Worm (Caenorhabditis elegans) whole organism, L4 larva: Measurements from ENCODE around the gene cpf-1.

Experiments used
- F49E8.2 ChIP-seq: sonication (generic microtip); optimal IDR thresholded peaks from 2 replicates; lab custom pipeline; 2016; ENCODE audit warnings: missing compliant biosample characterization, mild to moderate bottlenecking, missing genetic modification characterization, borderline replicate concordance
- egl-27 ChIP-seq: sonication (generic microtip); optimal IDR thresholded peaks from 3 replicates; lab custom pipeline; 2017; ENCODE audit warnings: missing biosample characterization, missing genetic modification reagents, missing genetic modification characterization
- lim-7 ChIP-seq: fragments of 200-800 bp; sonication (Bioruptor generic); IDR thresholded peaks from 2 replicates; pipeline ENCODE4 v1.3.6; 2022; ENCODE audit warnings: missing genetic modification characterization, missing compliant biosample characterization
- mdl-1 ChIP-seq, 2 experiments: fragments of 150-350 bp in 1 of 2; sonication (generic microtip) in 1 of 2; optimal IDR thresholded peaks; 2 replicates each; lab custom pipeline; 2014 to 2017; ENCODE audit warnings: missing biosample characterization in 2 of 2, missing genetic modification characterization in 2 of 2
- nhr-111 ChIP-seq: fragments of 200-800 bp; sonication (Bioruptor generic); optimal IDR thresholded peaks from 2 replicates; lab custom pipeline; 2018; ENCODE audit warnings: mild to moderate bottlenecking, missing genetic modification characterization, missing compliant biosample characterization
- nhr-76 ChIP-seq: fragments of 150-350 bp; optimal IDR thresholded peaks from 2 replicates; lab custom pipeline; 2014; ENCODE audit warnings: missing biosample characterization, missing genetic modification characterization
- nhr-77 ChIP-seq: fragments of 150-350 bp; optimal IDR thresholded peaks from 2 replicates; lab custom pipeline; 2014; ENCODE audit warnings: missing biosample characterization, missing genetic modification characterization
- set-16 ChIP-seq: fragments of 200-800 bp; sonication (Bioruptor generic); IDR thresholded peaks from 2 replicates; pipeline ENCODE4 v1.3.6; 2022; ENCODE audit warnings: missing genetic modification reagents, missing genetic modification characterization, missing compliant biosample characterization
- unc-62 ChIP-seq, 3 experiments: fragments of 150-350 bp in 1 of 3; sonication (generic microtip); optimal IDR thresholded peaks in 2 of 3; peaks in 1 of 3; 1 replicate in 1 of 3; 2 replicates in 2 of 3; lab custom pipeline; 2014 to 2017; ENCODE audit warnings: missing biosample characterization in 3 of 3, missing genetic modification characterization in 3 of 3, missing genetic modification reagents in 3 of 3, missing genotype in 1 of 3

- TF ChIP-seq unc-62 (GFP tag; optimal IDR thresholded peaks at IDR 0.05 in 1 of 2; lab: Kevin White, UChicago), result no peak
- no peak for TF ChIP-seq unc-62 (tag; optimal IDR thresholded peaks at IDR 0.05; lab: Kevin White, UChicago)
- TF ChIP-seq mdl-1 (tag; optimal IDR thresholded peaks at IDR 0.05; lab: Kevin White, UChicago), result no peak
- no peak for TF ChIP-seq F49E8.2
- no peak for TF ChIP-seq nhr-77 (tag; lab: Kevin White, UChicago)
- TF ChIP-seq nhr-111 (GFP tag; lab: Kevin White, UChicago), result no peak
- TF ChIP-seq egl-27 (tag; lab: Kevin White, UChicago), result no peak
- TF ChIP-seq lim-7 (GFP tag; lab: Robert Waterston, UW), result no peak
- TF ChIP-seq set-16 (GFP tag; lab: Robert Waterston, UW), result no peak
- TF ChIP-seq nhr-76 (tag; lab: Kevin White, UChicago), result no peak
These were observed 46.1 kb downstream of the cpf-1 start, which contains the start of gene glb-27 for ce11 chrII:8556166-8556565.
